Worm (Caenorhabditis elegans): Measurements from ENCODE around the gene Y38H6A.3.

DNA sequence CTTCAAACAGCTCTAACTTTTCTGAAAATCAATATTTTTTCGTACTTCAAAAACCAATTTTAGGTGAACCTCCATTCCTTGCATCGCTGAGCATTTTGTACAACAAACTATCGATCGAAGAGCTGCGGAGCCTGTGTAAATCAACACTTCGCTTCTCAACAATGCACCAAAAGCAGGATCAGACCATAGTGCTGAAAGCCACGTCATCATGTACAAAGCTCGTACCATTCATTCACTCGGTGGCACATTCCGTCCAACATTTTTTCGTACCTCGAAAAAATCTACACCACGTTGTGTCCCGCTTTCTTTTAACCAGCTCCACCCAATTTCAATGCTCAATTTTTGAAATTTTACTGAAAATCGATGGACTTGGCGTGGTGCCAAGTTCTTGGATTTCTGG lies 34.4 kb upstream of the Y38H6A.3 start, which contains the start of gene ZC15.10:
- TF ChIP-seq ets-4 (GFP tag; optimal IDR thresholded peaks at IDR 0.05), result no peak
- TF ChIP-seq nhr-90 (tag; optimal IDR thresholded peaks at IDR 0.05), result no peak

Data from whole organism, young adult.